Fruit fly (Drosophila melanogaster) whole organism, adult: ENCODE results near the gene ND-15.

ENCODE experiments used
- CG11617 ChIP-seq: fragments of 200-800 bp; sonication (Bioruptor generic); optimal IDR thresholded peaks from 2 replicates; lab custom pipeline; 2017; ENCODE audit warnings: mild to moderate bottlenecking, missing biosample characterization, missing genetic modification reagents, missing genetic modification characterization
- CG12768 ChIP-seq: fragments of 200-800 bp; sonication (Bioruptor generic); optimal IDR thresholded peaks from 2 replicates; lab custom pipeline; 2017; ENCODE audit warnings: missing biosample characterization, missing genetic modification characterization, mild to moderate bottlenecking, moderate library complexity, missing genetic modification reagents
- CG1620 ChIP-seq: fragments of 200-800 bp; sonication (Bioruptor generic); optimal IDR thresholded peaks from 2 replicates; lab custom pipeline; 2016; ENCODE audit warnings: missing biosample characterization, missing genetic modification characterization
- CG33017 ChIP-seq: fragments of 200-800 bp; sonication (Bioruptor generic); optimal IDR thresholded peaks from 2 replicates; lab custom pipeline; 2018; ENCODE audit warnings: missing biosample characterization, mild to moderate bottlenecking, missing genetic modification characterization, moderate library complexity
- CG5204 ChIP-seq: fragments of 200-800 bp; sonication (Bioruptor generic); optimal IDR thresholded peaks from 2 replicates; lab custom pipeline; 2016; ENCODE audit warnings: missing biosample characterization, missing genetic modification characterization
- CG7045 ChIP-seq: fragments of 200-800 bp; sonication (Bioruptor generic); optimal IDR thresholded peaks from 2 replicates; lab custom pipeline; 2017; ENCODE audit warnings: missing biosample characterization, mild to moderate bottlenecking, missing genetic modification characterization
- CG7101 ChIP-seq: fragments of 200-800 bp; sonication (Bioruptor generic); optimal IDR thresholded peaks from 2 replicates; lab custom pipeline; 2018; ENCODE audit warnings: missing biosample characterization, mild to moderate bottlenecking, missing genetic modification characterization, moderate library complexity
- Mnt ChIP-seq: fragments of 200-800 bp; sonication (Bioruptor generic); optimal IDR thresholded peaks from 2 replicates; lab custom pipeline; 2016; ENCODE audit warnings: missing biosample characterization, mild to moderate bottlenecking, missing genetic modification characterization
- cic ChIP-seq: fragments of 200-800 bp; sonication (Bioruptor generic); optimal IDR thresholded peaks from 2 replicates; lab custom pipeline; 2017; ENCODE audit warnings: missing biosample characterization, mild to moderate bottlenecking, missing genetic modification characterization, moderate library complexity
- cnc ChIP-seq, 2 experiments: fragments of >200 bp; optimal IDR thresholded peaks; 2 replicates each; lab custom pipeline; 2017
- kay ChIP-seq: fragments of 200-800 bp; sonication (Bioruptor generic); peaks from one replicate; lab custom pipeline; 2016; ENCODE audit warnings: missing biosample characterization, missing genetic modification characterization, borderline replicate concordance
- ovo ChIP-seq: fragments of 200-800 bp; sonication (Bioruptor generic); optimal IDR thresholded peaks from 2 replicates; lab custom pipeline; 2016; ENCODE audit warnings: missing biosample characterization, missing genetic modification characterization

- peak; percentile 76 for TF ChIP-seq CG7045 (GFP tag; lab: Kevin White, UChicago)
- peak; percentile 100 for TF ChIP-seq kay (GFP tag; lab: Kevin White, UChicago)
- peak; percentile 98 for TF ChIP-seq cic (GFP tag; lab: Kevin White, UChicago)
- peak; percentile 80 for TF ChIP-seq CG11617 (GFP tag; lab: Kevin White, UChicago)
- peak; percentile 96 for TF ChIP-seq ovo (GFP tag; lab: Kevin White, UChicago)
- peak; percentile 89 for TF ChIP-seq Mnt (GFP tag; lab: Kevin White, UChicago)
- TF ChIP-seq CG12768 (GFP tag; lab: Kevin White, UChicago), result peak; percentile 83
- TF ChIP-seq cnc (optimal IDR thresholded peaks at IDR 0.05; lab: Kevin White, UChicago), result no peak
- peak; percentile 45 for TF ChIP-seq CG5204 (GFP tag; lab: Kevin White, UChicago)
- peak; percentile 82 for TF ChIP-seq CG33017 (tag; lab: Kevin White, UChicago)
- no peak for TF ChIP-seq CG1620
- peak; percentile 88 for TF ChIP-seq CG7101
Observed at dm6 chr2L:161453-162175, 47.1 kb downstream of the ND-15 start.
